Fruit fly (Drosophila melanogaster) whole organism, embryonic: ENCODE results near the gene Rbp6.

ENCODE experiments used
- CG13123 ChIP-seq: fragments of 200-800 bp; sonication (Bioruptor generic); optimal IDR thresholded peaks from 2 replicates; lab custom pipeline; 2016; ENCODE audit warnings: missing biosample characterization, missing genetic modification characterization
- CG1832 ChIP-seq: fragments of 200-800 bp; sonication (Bioruptor generic); optimal IDR thresholded peaks from 2 replicates; lab custom pipeline; 2017; ENCODE audit warnings: missing biosample characterization, mild to moderate bottlenecking, missing genetic modification characterization, inconsistent platforms
- Nf-YC ChIP-seq: fragments of 200-800 bp; optimal IDR thresholded peaks from 3 replicates; lab custom pipeline; 2019; ENCODE audit warnings: missing biosample characterization, mild to moderate bottlenecking, missing genetic modification characterization, moderate library complexity
- Sox100B ChIP-seq: fragments of 200-800 bp; sonication (Bioruptor generic); optimal IDR thresholded peaks from 3 replicates; lab custom pipeline; 2018; ENCODE audit warnings: missing biosample characterization, mild to moderate bottlenecking, missing genetic modification characterization
- Sry-β ChIP-seq: fragments of 200-800 bp; sonication (Bioruptor generic); optimal IDR thresholded peaks from 2 replicates; lab custom pipeline; 2018; ENCODE audit warnings: missing biosample characterization, mild to moderate bottlenecking, missing genetic modification characterization, moderate library complexity

- TF ChIP-seq CG1832: no peak
- TF ChIP-seq Sox100B (GFP tag; lab: Kevin White, UChicago): no peak
- no peak for TF ChIP-seq Nf-YC (tag; lab: Kevin White, UChicago)
- no peak for TF ChIP-seq Sry-β
- TF ChIP-seq CG13123 (GFP tag; lab: Kevin White, UChicago): no peak
Measured at dm6 chr3L:17050661-17051452, 187.2 kb downstream of the Rbp6 start.
